Worm (Caenorhabditis elegans) whole organism, mixed stage, embryonic: ENCODE results near the gene F10E9.4.

Experiments used
- ceh-43 ChIP-seq: fragments of 200-800 bp; sonication (Bioruptor generic); optimal IDR thresholded peaks from 2 replicates; lab custom pipeline; 2018; ENCODE audit warnings: mild to moderate bottlenecking, missing genetic modification characterization, moderate library complexity, missing compliant biosample characterization
- lin-13 ChIP-seq: fragments of 150-350 bp; optimal IDR thresholded peaks from 2 replicates; lab custom pipeline; 2014; ENCODE audit warnings: missing biosample characterization, missing genetic modification characterization

ce11 chrIII:8334432-8334831, 26.1 kb downstream of the F10E9.4 start, which contains the start of gene ZC262.4:
- TF ChIP-seq ceh-43 (GFP tag; lab: Kevin White, UChicago) (no peak), lin-13 (tag; lab: Kevin White, UChicago) (no peak)
